Worm (Caenorhabditis elegans): ENCODE measurements around the gene Y39B6A.41.

Y39B6A.41 gene

DNA sequence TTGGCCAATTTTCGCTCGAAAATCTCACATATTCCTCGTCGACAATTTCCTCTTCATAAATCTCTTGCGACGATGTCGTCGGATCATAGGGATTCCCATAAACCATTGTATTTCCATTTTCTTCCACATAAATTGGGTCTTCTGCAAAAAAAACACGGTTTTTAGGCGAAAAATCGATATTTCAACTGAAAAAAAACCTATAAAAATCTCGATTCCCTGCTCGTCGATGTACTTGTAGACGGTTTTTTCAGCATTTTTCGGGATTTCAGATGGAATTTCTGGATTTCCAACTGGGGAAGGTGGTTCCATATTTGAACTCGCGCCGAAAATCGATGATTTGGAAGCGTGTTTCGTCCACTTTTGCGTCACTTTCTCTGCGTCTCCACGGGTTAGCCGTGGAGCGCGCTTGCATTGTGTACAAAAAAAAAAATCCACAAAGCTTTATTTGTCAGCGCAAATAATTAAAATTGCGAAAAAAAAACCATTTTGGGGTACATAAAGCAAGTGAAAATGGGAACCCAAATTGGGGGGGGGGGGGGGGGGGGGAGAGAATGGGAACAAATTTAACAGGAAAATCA is 10.2 kb downstream of the Y39B6A.41 start, which contains the start of gene Y39B6A.43:
TSS of gene Y39B6A.43 (minus strand) at position 351 of the 578 bp plus-strand sequence.
- TF ChIP-seq pha-2 (tag; optimal IDR thresholded peaks at IDR 0.05) = peak; percentile 81
- TF ChIP-seq ceh-14 (tag; optimal IDR thresholded peaks at IDR 0.05) = peak; percentile 16
- TF ChIP-seq unc-42 (tag; optimal IDR thresholded peaks at IDR 0.05) = peak; percentile 63
- TF ChIP-seq nhr-232 (tag; optimal IDR thresholded peaks at IDR 0.05) = no peak
- TF ChIP-seq tbx-2 (tag; optimal IDR thresholded peaks at IDR 0.05) = peak; percentile 56
- TF ChIP-seq unc-55 (GFP tag; optimal IDR thresholded peaks at IDR 0.05) = peak; percentile 25
- peak; percentile 52 for TF ChIP-seq hlh-30 (tag; optimal IDR thresholded peaks at IDR 0.05; ENCODE audit: insufficient read depth)
- TF ChIP-seq C08G9.2 (tag; optimal IDR thresholded peaks at IDR 0.05) = peak; percentile 44
- peak; percentile 76 for TF ChIP-seq dve-1 (tag; optimal IDR thresholded peaks at IDR 0.05)
- peak; percentile 49 for TF ChIP-seq fkh-10 (GFP tag; optimal IDR thresholded peaks at IDR 0.05)
- TF ChIP-seq rnt-1 (tag; optimal IDR thresholded peaks at IDR 0.05) = peak; percentile 79
- peak; percentile 13 for TF ChIP-seq tbx-7 (tag; optimal IDR thresholded peaks at IDR 0.05)
- peak; percentile 68 for TF ChIP-seq unc-86 (tag; optimal IDR thresholded peaks at IDR 0.05)
- no peak for TF ChIP-seq ceh-19 (GFP tag; optimal IDR thresholded peaks at IDR 0.05)
- no peak for TF ChIP-seq nhr-11 (tag; optimal IDR thresholded peaks at IDR 0.05)
- TF ChIP-seq hlh-13 (GFP tag; optimal IDR thresholded peaks at IDR 0.05) = no peak
- peak; percentile 87 for TF ChIP-seq ztf-16 (tag; optimal IDR thresholded peaks at IDR 0.05)
- TF ChIP-seq Y22D7AL.16 (tag; optimal IDR thresholded peaks at IDR 0.05) = no peak
- peak; percentile 88 for TF ChIP-seq pax-1 (tag; optimal IDR thresholded peaks at IDR 0.05)
- peak; percentile 60 for TF ChIP-seq ceh-34 (tag; optimal IDR thresholded peaks at IDR 0.05)
- no peak for TF ChIP-seq sdc-2 (tag; optimal IDR thresholded peaks at IDR 0.05)
- TF ChIP-seq madf-2 (tag; optimal IDR thresholded peaks at IDR 0.05) = peak; percentile 15
- TF ChIP-seq pros-1 (tag; optimal IDR thresholded peaks at IDR 0.05) = peak; percentile 35
- no peak for TF ChIP-seq hlh-15 (tag; optimal IDR thresholded peaks at IDR 0.05)
- TF ChIP-seq ceh-2 (tag; optimal IDR thresholded peaks at IDR 0.05) = no peak
- peak; percentile 84 for TF ChIP-seq ceh-48 (tag; optimal IDR thresholded peaks at IDR 0.05)
- peak; percentile 66 for TF ChIP-seq ceh-31 (tag; optimal IDR thresholded peaks at IDR 0.05)
- TF ChIP-seq elt-2 (tag; optimal IDR thresholded peaks at IDR 0.05) = peak; percentile 38
- no peak for TF ChIP-seq ceh-45 (GFP tag; IDR thresholded peaks at IDR 0.05)
- TF ChIP-seq ets-4 (tag; optimal IDR thresholded peaks at IDR 0.05) = peak; percentile 69
- TF ChIP-seq ceh-18 (tag; optimal IDR thresholded peaks at IDR 0.05) = peak; percentile 63
- peak; percentile 72 for TF ChIP-seq ref-2 (tag; optimal IDR thresholded peaks at IDR 0.05)
- peak; percentile 13 for TF ChIP-seq ceh-6 (GFP tag; optimal IDR thresholded peaks at IDR 0.05)
- TF ChIP-seq nfya-1 (tag; optimal IDR thresholded peaks at IDR 0.05) = peak; percentile 89
- no peak for TF ChIP-seq fkh-6 (tag; optimal IDR thresholded peaks at IDR 0.05)
- TF ChIP-seq K09A11.1 (tag; optimal IDR thresholded peaks at IDR 0.05; ENCODE audit: insufficient read depth) = peak; percentile 19
- TF ChIP-seq unc-3 (GFP tag; conservative IDR thresholded peaks at IDR 0.05) = no peak
- peak; percentile 65 for TF ChIP-seq unc-3 (tag; optimal IDR thresholded peaks at IDR 0.05)

DNA sequence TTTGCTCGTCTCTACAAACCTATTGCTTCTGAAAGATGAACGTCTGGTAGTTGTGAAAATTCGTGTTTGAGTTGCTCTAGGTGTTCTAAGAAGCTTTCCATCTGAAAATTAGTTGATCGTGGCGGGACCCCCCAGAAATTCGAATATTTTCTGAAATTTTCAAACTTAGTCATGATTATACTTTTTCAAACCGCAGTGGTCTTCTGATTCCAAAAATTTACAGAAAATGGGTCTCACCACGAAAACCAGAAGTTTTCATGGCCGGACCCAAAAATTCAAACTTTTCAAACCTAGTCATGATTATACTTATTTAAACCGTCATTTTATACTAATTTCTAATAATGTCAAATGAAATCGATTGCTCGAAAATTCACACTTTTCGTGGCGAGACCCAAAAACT is 17.7 kb downstream of the Y39B6A.41 start, which contains the start of gene ztf-20:
TSS of gene ztf-20 (minus strand) at position 101 of the 400 bp plus-strand sequence.
- no peak for TF ChIP-seq pros-1 (tag; optimal IDR thresholded peaks at IDR 0.05)
- no peak for TF ChIP-seq ceh-22 (tag; optimal IDR thresholded peaks at IDR 0.05)
- no peak for TF ChIP-seq ceh-34 (tag; optimal IDR thresholded peaks at IDR 0.05)
- TF ChIP-seq ceh-9 (tag; optimal IDR thresholded peaks at IDR 0.05) = no peak
- no peak for TF ChIP-seq unc-42 (tag; optimal IDR thresholded peaks at IDR 0.05)
- TF ChIP-seq elt-2 (tag; optimal IDR thresholded peaks at IDR 0.05) = no peak
- no peak for TF ChIP-seq nhr-232 (tag; optimal IDR thresholded peaks at IDR 0.05)
- TF ChIP-seq ceh-6 (GFP tag; optimal IDR thresholded peaks at IDR 0.05) = no peak
- TF ChIP-seq pag-3 (tag; optimal IDR thresholded peaks at IDR 0.05; ENCODE audit: borderline replicate concordance) = no peak
- no peak for TF ChIP-seq sox-4 (tag; optimal IDR thresholded peaks at IDR 0.05)
- no peak for TF ChIP-seq ceh-14 (tag; optimal IDR thresholded peaks at IDR 0.05)
